Fruit fly (Drosophila melanogaster) whole organism, adult: Measurements from ENCODE around the gene CG6707.

Source experiments
- CG11617 ChIP-seq: fragments of 200-800 bp; sonication (Bioruptor generic); optimal IDR thresholded peaks from 2 replicates; lab custom pipeline; 2017; ENCODE audit warnings: mild to moderate bottlenecking, missing biosample characterization, missing genetic modification reagents, missing genetic modification characterization
- CG12768 ChIP-seq: fragments of 200-800 bp; sonication (Bioruptor generic); optimal IDR thresholded peaks from 2 replicates; lab custom pipeline; 2017; ENCODE audit warnings: missing biosample characterization, missing genetic modification characterization, mild to moderate bottlenecking, moderate library complexity, missing genetic modification reagents
- CG14711 ChIP-seq: fragments of 200-800 bp; sonication (Bioruptor generic); optimal IDR thresholded peaks from 2 replicates; lab custom pipeline; 2018; ENCODE audit warnings: missing biosample characterization, mild to moderate bottlenecking, missing genetic modification characterization, moderate library complexity
- CG1620 ChIP-seq: fragments of 200-800 bp; sonication (Bioruptor generic); optimal IDR thresholded peaks from 2 replicates; lab custom pipeline; 2016; ENCODE audit warnings: missing biosample characterization, missing genetic modification characterization
- CG33017 ChIP-seq: fragments of 200-800 bp; sonication (Bioruptor generic); optimal IDR thresholded peaks from 2 replicates; lab custom pipeline; 2018; ENCODE audit warnings: missing biosample characterization, mild to moderate bottlenecking, missing genetic modification characterization, moderate library complexity
- CG5204 ChIP-seq: fragments of 200-800 bp; sonication (Bioruptor generic); optimal IDR thresholded peaks from 2 replicates; lab custom pipeline; 2016; ENCODE audit warnings: missing biosample characterization, missing genetic modification characterization
- CG7045 ChIP-seq: fragments of 200-800 bp; sonication (Bioruptor generic); optimal IDR thresholded peaks from 2 replicates; lab custom pipeline; 2017; ENCODE audit warnings: missing biosample characterization, mild to moderate bottlenecking, missing genetic modification characterization
- CG7101 ChIP-seq: fragments of 200-800 bp; sonication (Bioruptor generic); optimal IDR thresholded peaks from 2 replicates; lab custom pipeline; 2018; ENCODE audit warnings: missing biosample characterization, mild to moderate bottlenecking, missing genetic modification characterization, moderate library complexity
- Clk ChIP-seq: fragments of 200-800 bp; sonication (Bioruptor generic); optimal IDR thresholded peaks from 2 replicates; lab custom pipeline; 2017; ENCODE audit warnings: missing biosample characterization, missing genetic modification characterization
- Crg-1 ChIP-seq: fragments of 200-800 bp; sonication (Bioruptor generic); optimal IDR thresholded peaks from 2 replicates; lab custom pipeline; 2016; ENCODE audit warnings: missing biosample characterization, missing genetic modification characterization
- Hr96 ChIP-seq: fragments of 200-800 bp; sonication (Bioruptor generic); optimal IDR thresholded peaks from 2 replicates; lab custom pipeline; 2016; ENCODE audit warnings: missing biosample characterization, missing genetic modification characterization
- Mnt ChIP-seq: fragments of 200-800 bp; sonication (Bioruptor generic); optimal IDR thresholded peaks from 2 replicates; lab custom pipeline; 2016; ENCODE audit warnings: missing biosample characterization, mild to moderate bottlenecking, missing genetic modification characterization
- bab1 ChIP-seq: fragments of 200-800 bp; sonication (Bioruptor generic); optimal IDR thresholded peaks from 3 replicates; lab custom pipeline; 2019; ENCODE audit warnings: missing biosample characterization, mild to moderate bottlenecking, missing genetic modification characterization, moderate library complexity
- cic ChIP-seq: fragments of 200-800 bp; sonication (Bioruptor generic); optimal IDR thresholded peaks from 2 replicates; lab custom pipeline; 2017; ENCODE audit warnings: missing biosample characterization, mild to moderate bottlenecking, missing genetic modification characterization, moderate library complexity
- cnc ChIP-seq, 2 experiments: fragments of >200 bp; optimal IDR thresholded peaks; 2 replicates each; lab custom pipeline; 2017
- kay ChIP-seq: fragments of 200-800 bp; sonication (Bioruptor generic); peaks from one replicate; lab custom pipeline; 2016; ENCODE audit warnings: missing biosample characterization, missing genetic modification characterization, borderline replicate concordance
- ovo ChIP-seq: fragments of 200-800 bp; sonication (Bioruptor generic); optimal IDR thresholded peaks from 2 replicates; lab custom pipeline; 2016; ENCODE audit warnings: missing biosample characterization, missing genetic modification characterization
- pad ChIP-seq: fragments of 200-800 bp; sonication (Bioruptor generic); optimal IDR thresholded peaks from 3 replicates; lab custom pipeline; 2017; ENCODE audit warnings: missing biosample characterization, missing genetic modification characterization, mild to moderate bottlenecking, moderate library complexity, missing genetic modification reagents
- tj ChIP-seq: fragments of 200-800 bp; sonication (Bioruptor generic); optimal IDR thresholded peaks from 3 replicates; lab custom pipeline; 2017; ENCODE audit warnings: missing biosample characterization, mild to moderate bottlenecking, missing genetic modification characterization, moderate library complexity
- toe ChIP-seq: fragments of 200-800 bp; sonication (Bioruptor generic); optimal IDR thresholded peaks from 2 replicates; lab custom pipeline; 2016; ENCODE audit warnings: missing biosample characterization, missing genetic modification characterization

The CG6707 gene

dm6 chr3L:9898355-9898754, at the start of gene CG6707, which contains the start of gene CG46387:
Gene CG6707, minus strand, starts transcription at chr3L:9898575.
Gene CG46387, plus strand, starts transcription at chr3L:9898626.
- no peak for TF ChIP-seq CG12768 (GFP tag; lab: Kevin White, UChicago)
- TF ChIP-seq CG1620 (GFP tag; lab: Kevin White, UChicago): peak; percentile 25
- peak; percentile 9 for TF ChIP-seq CG7045 (GFP tag; lab: Kevin White, UChicago)
- TF ChIP-seq Mnt (GFP tag; lab: Kevin White, UChicago): peak; percentile 49
- peak; percentile 34 for TF ChIP-seq Crg-1 (GFP tag; lab: Kevin White, UChicago)
- TF ChIP-seq tj: peak; percentile 23
- no peak for TF ChIP-seq cnc (optimal IDR thresholded peaks at IDR 0.05; lab: Kevin White, UChicago)
- peak; percentile 44 for TF ChIP-seq toe (GFP tag; lab: Kevin White, UChicago)
- TF ChIP-seq cic (GFP tag; lab: Kevin White, UChicago): no peak
- TF ChIP-seq CG11617 (GFP tag; lab: Kevin White, UChicago): no peak
- TF ChIP-seq kay (GFP tag; lab: Kevin White, UChicago): no peak

- TF ChIP-seq CG7045 (GFP tag; lab: Kevin White, UChicago): no peak
- peak; percentile 95 for TF ChIP-seq pad (GFP tag; lab: Kevin White, UChicago)
Observed at dm6 chr3L:9927169-9927568, 28.8 kb upstream of the CG6707 start.

dm6 chr3L:9907719-9908170, 9.4 kb upstream of the CG6707 start, which contains the start of gene bma:
Gene bma, plus strand, starts transcription at chr3L:9908120.
- TF ChIP-seq CG7045 (GFP tag; lab: Kevin White, UChicago): no peak
- TF ChIP-seq CG14711 (tag; lab: Kevin White, UChicago): no peak
- TF ChIP-seq Mnt (GFP tag; lab: Kevin White, UChicago): no peak
- no peak for TF ChIP-seq CG33017 (tag; lab: Kevin White, UChicago)
- TF ChIP-seq CG1620 (GFP tag; lab: Kevin White, UChicago): no peak
- TF ChIP-seq pad (GFP tag; lab: Kevin White, UChicago): peak; percentile 84

- no peak for TF ChIP-seq Hr96
- TF ChIP-seq bab1 (GFP tag; lab: Kevin White, UChicago): no peak
- TF ChIP-seq cic (GFP tag; lab: Kevin White, UChicago): no peak
- TF ChIP-seq Mnt (GFP tag; lab: Kevin White, UChicago): no peak
- TF ChIP-seq CG33017 (tag; lab: Kevin White, UChicago): no peak
- TF ChIP-seq CG11617 (GFP tag; lab: Kevin White, UChicago): no peak
- TF ChIP-seq cnc (optimal IDR thresholded peaks at IDR 0.05; lab: Kevin White, UChicago): no peak
- TF ChIP-seq CG7045 (GFP tag; lab: Kevin White, UChicago): no peak
- TF ChIP-seq tj: no peak
Observed at dm6 chr3L:9904988-9905387, 6.6 kb upstream of the CG6707 start.

- peak; percentile 50 for TF ChIP-seq Crg-1 (GFP tag; lab: Kevin White, UChicago)
- peak; percentile 53 for TF ChIP-seq CG7101 (tag; lab: Kevin White, UChicago)
- TF ChIP-seq CG11617 (GFP tag; lab: Kevin White, UChicago): no peak
- TF ChIP-seq ovo (GFP tag; lab: Kevin White, UChicago): peak; percentile 3
- TF ChIP-seq CG33017 (tag; lab: Kevin White, UChicago): peak; percentile 61
- TF ChIP-seq Mnt (GFP tag; lab: Kevin White, UChicago): peak; percentile 0
- TF ChIP-seq CG12768 (GFP tag; lab: Kevin White, UChicago): peak; percentile 29
- TF ChIP-seq CG5204 (GFP tag; lab: Kevin White, UChicago): peak; percentile 60
- peak; percentile 64 for TF ChIP-seq toe (GFP tag; lab: Kevin White, UChicago)
- peak; percentile 32 for TF ChIP-seq cic (GFP tag; lab: Kevin White, UChicago)
- no peak for TF ChIP-seq kay (GFP tag; lab: Kevin White, UChicago)
- peak; percentile 32 for TF ChIP-seq CG14711 (tag; lab: Kevin White, UChicago)
- TF ChIP-seq CG7045 (GFP tag; lab: Kevin White, UChicago): no peak
- no peak for TF ChIP-seq cnc (optimal IDR thresholded peaks at IDR 0.05; lab: Kevin White, UChicago)
- TF ChIP-seq CG1620 (GFP tag; lab: Kevin White, UChicago): peak; percentile 65
- TF ChIP-seq Hr96: peak; percentile 67
- peak; percentile 10 for TF ChIP-seq Clk (GFP tag; lab: Kevin White, UChicago)
- peak; percentile 43 for TF ChIP-seq pad (GFP tag; lab: Kevin White, UChicago)
Observed at dm6 chr3L:9899046-9899659, 778 bp upstream of the CG6707 start, which contains the start of gene nudE. Gene nudE, plus strand, starts transcription at chr3L:9899241.

- no peak for TF ChIP-seq Clk (GFP tag; lab: Kevin White, UChicago)
- no peak for TF ChIP-seq Crg-1 (GFP tag; lab: Kevin White, UChicago)
- no peak for TF ChIP-seq bab1 (GFP tag; lab: Kevin White, UChicago)
- TF ChIP-seq CG7101 (tag; lab: Kevin White, UChicago): no peak
- no peak for TF ChIP-seq toe (GFP tag; lab: Kevin White, UChicago)
- TF ChIP-seq CG1620 (GFP tag; lab: Kevin White, UChicago): no peak
- peak; percentile 70 for TF ChIP-seq cic (GFP tag; lab: Kevin White, UChicago)
- TF ChIP-seq CG12768 (GFP tag; lab: Kevin White, UChicago): no peak
- peak; percentile 8 for TF ChIP-seq tj
- TF ChIP-seq CG7045 (GFP tag; lab: Kevin White, UChicago): no peak
- no peak for TF ChIP-seq CG33017 (tag; lab: Kevin White, UChicago)
- TF ChIP-seq kay (GFP tag; lab: Kevin White, UChicago): peak; percentile 94
- TF ChIP-seq CG5204 (GFP tag; lab: Kevin White, UChicago): no peak
- no peak for TF ChIP-seq cnc (optimal IDR thresholded peaks at IDR 0.05; lab: Kevin White, UChicago)
- TF ChIP-seq CG11617 (GFP tag; lab: Kevin White, UChicago): no peak
- TF ChIP-seq Mnt (GFP tag; lab: Kevin White, UChicago): no peak
- no peak for TF ChIP-seq CG14711 (tag; lab: Kevin White, UChicago)
- no peak for TF ChIP-seq pad (GFP tag; lab: Kevin White, UChicago)
- no peak for TF ChIP-seq ovo (GFP tag; lab: Kevin White, UChicago)
- no peak for TF ChIP-seq Hr96
Observed at dm6 chr3L:9897164-9897783, 1.1 kb downstream of the CG6707 start.
